Worm (Caenorhabditis elegans) whole organism, mixed stage, embryonic: ENCODE data around the gene fbxa-94.

ENCODE experiments used
- M03D4.4 ChIP-seq: sonication (generic microtip); optimal IDR thresholded peaks from 2 replicates; lab custom pipeline; 2017; ENCODE audit warnings: mild to moderate bottlenecking, missing genetic modification characterization, missing compliant biosample characterization
- bed-3 ChIP-seq: fragments of 200-800 bp; sonication (Bioruptor generic); optimal IDR thresholded peaks from 3 replicates; lab custom pipeline; 2018; ENCODE audit warnings: mild to moderate bottlenecking, missing genetic modification characterization, moderate library complexity, missing compliant biosample characterization
- blmp-1 ChIP-seq: fragments of 150-350 bp; optimal IDR thresholded peaks from 2 replicates; lab custom pipeline; 2014; ENCODE audit warnings: missing biosample characterization, missing genetic modification characterization
- ceh-39 ChIP-seq: fragments of 150-350 bp; optimal IDR thresholded peaks from 2 replicates; lab custom pipeline; 2014; ENCODE audit warnings: missing biosample characterization, missing genetic modification characterization
- ceh-43 ChIP-seq: fragments of 200-800 bp; sonication (Bioruptor generic); optimal IDR thresholded peaks from 2 replicates; lab custom pipeline; 2018; ENCODE audit warnings: mild to moderate bottlenecking, missing genetic modification characterization, moderate library complexity, missing compliant biosample characterization
- ceh-83 ChIP-seq: fragments of 200-800 bp; sonication (Bioruptor generic); optimal IDR thresholded peaks from 2 replicates; lab custom pipeline; 2018; ENCODE audit warnings: mild to moderate bottlenecking, missing genetic modification characterization, missing compliant biosample characterization
- ces-1 ChIP-seq: fragments of 150-350 bp; optimal IDR thresholded peaks from 2 replicates; lab custom pipeline; 2014; ENCODE audit warnings: missing biosample characterization, missing genetic modification reagents, missing genetic modification characterization
- cnd-1 ChIP-seq: fragments of 200-800 bp; sonication (Bioruptor generic); optimal IDR thresholded peaks from 2 replicates; lab custom pipeline; 2018; ENCODE audit warnings: mild to moderate bottlenecking, missing genetic modification characterization, missing compliant biosample characterization
- drap-1 ChIP-seq: fragments of 200-800 bp; sonication (Bioruptor generic); optimal IDR thresholded peaks from 3 replicates; lab custom pipeline; 2018; ENCODE audit warnings: mild to moderate bottlenecking, missing genetic modification characterization, missing compliant biosample characterization
- elt-1 ChIP-seq: sonication (generic microtip); optimal IDR thresholded peaks from 2 replicates; lab custom pipeline; 2017; ENCODE audit warnings: missing genetic modification characterization, mild to moderate bottlenecking, missing compliant biosample characterization, antibody characterized with exemption, moderate library complexity, borderline replicate concordance; ENCODE audit not compliant: insufficient read depth
- elt-3 ChIP-seq: fragments of 150-350 bp; optimal IDR thresholded peaks from 2 replicates; lab custom pipeline; 2014; ENCODE audit warnings: missing biosample characterization, missing genetic modification characterization
- flh-1 ChIP-seq: fragments of 200-800 bp; sonication (Bioruptor generic); optimal IDR thresholded peaks from 2 replicates; lab custom pipeline; 2018; ENCODE audit warnings: mild to moderate bottlenecking, missing genetic modification characterization, moderate library complexity, missing compliant biosample characterization
- ham-2 ChIP-seq: fragments of 200-800 bp; sonication (Bioruptor generic); optimal IDR thresholded peaks from 2 replicates; lab custom pipeline; 2018; ENCODE audit warnings: mild to moderate bottlenecking, missing genetic modification characterization, missing compliant biosample characterization
- hlh-1 ChIP-seq: fragments of 150-350 bp; optimal IDR thresholded peaks from 2 replicates; lab custom pipeline; 2014; ENCODE audit warnings: missing biosample characterization, missing genetic modification reagents, missing genetic modification characterization
- lin-13 ChIP-seq: fragments of 150-350 bp; optimal IDR thresholded peaks from 2 replicates; lab custom pipeline; 2014; ENCODE audit warnings: missing biosample characterization, missing genetic modification characterization
- lin-32 ChIP-seq: fragments of 200-800 bp; sonication (Bioruptor generic); optimal IDR thresholded peaks from 2 replicates; lab custom pipeline; 2018; ENCODE audit warnings: mild to moderate bottlenecking, missing genetic modification characterization, missing compliant biosample characterization
- lsy-2 ChIP-seq: fragments of 150-350 bp; optimal IDR thresholded peaks from 2 replicates; lab custom pipeline; 2014; ENCODE audit warnings: missing biosample characterization, missing genetic modification characterization
- mab-5 ChIP-seq: fragments of 150-350 bp; optimal IDR thresholded peaks from 2 replicates; lab custom pipeline; 2014; ENCODE audit warnings: missing biosample characterization, missing genetic modification characterization
- mep-1 ChIP-seq: fragments of 150-350 bp; optimal IDR thresholded peaks from 2 replicates; lab custom pipeline; 2017; ENCODE audit warnings: missing biosample characterization, missing genetic modification reagents, missing genetic modification characterization, inconsistent platforms
- mls-2 ChIP-seq: sonication (generic microtip); optimal IDR thresholded peaks from 2 replicates; lab custom pipeline; 2016; ENCODE audit warnings: mild to moderate bottlenecking, missing genetic modification characterization, moderate library complexity, missing compliant biosample characterization
- nhr-12 ChIP-seq: fragments of 150-350 bp; optimal IDR thresholded peaks from 2 replicates; lab custom pipeline; 2014; ENCODE audit warnings: missing biosample characterization, missing genetic modification characterization
- nhr-2 ChIP-seq: fragments of 150-350 bp; optimal IDR thresholded peaks from 2 replicates; lab custom pipeline; 2014; ENCODE audit warnings: missing biosample characterization, missing genetic modification characterization
- nhr-237 ChIP-seq: fragments of 150-350 bp; optimal IDR thresholded peaks from 2 replicates; lab custom pipeline; 2014; ENCODE audit warnings: missing biosample characterization, missing genetic modification characterization
- nhr-28 ChIP-seq: fragments of 150-350 bp; optimal IDR thresholded peaks from 2 replicates; lab custom pipeline; 2014; ENCODE audit warnings: missing biosample characterization, missing genetic modification characterization
- nhr-76 ChIP-seq: sonication (generic microtip); optimal IDR thresholded peaks from 2 replicates; lab custom pipeline; 2017; ENCODE audit warnings: missing biosample characterization, missing genetic modification characterization
- pha-4 ChIP-seq: fragments of 150-350 bp; optimal IDR thresholded peaks from 2 replicates; lab custom pipeline; 2018; ENCODE audit warnings: missing biosample characterization, missing genetic modification reagents, missing genetic modification characterization
- sem-2 ChIP-seq: fragments of 200-800 bp; sonication (Bioruptor generic); optimal IDR thresholded peaks from 2 replicates; lab custom pipeline; 2018; ENCODE audit warnings: mild to moderate bottlenecking, missing genetic modification characterization, missing compliant biosample characterization
- snpc-4 ChIP-seq: fragments of 150-350 bp; optimal IDR thresholded peaks from 2 replicates; lab custom pipeline; 2014; ENCODE audit warnings: missing biosample characterization, missing genetic modification characterization
- sptf-1 ChIP-seq: sonication (generic microtip); optimal IDR thresholded peaks from 2 replicates; lab custom pipeline; 2017; ENCODE audit warnings: mild to moderate bottlenecking, missing genetic modification characterization, moderate library complexity, missing compliant biosample characterization
- tbx-8 ChIP-seq: fragments of 200-800 bp; sonication (Bioruptor generic); optimal IDR thresholded peaks from 2 replicates; lab custom pipeline; 2018; ENCODE audit warnings: mild to moderate bottlenecking, missing genetic modification characterization, moderate library complexity, missing compliant biosample characterization
- unc-120 ChIP-seq: sonication (generic microtip); optimal IDR thresholded peaks from 2 replicates; lab custom pipeline; 2017; ENCODE audit warnings: missing genetic modification characterization, missing compliant biosample characterization; ENCODE audit not compliant: poor library complexity, severe bottlenecking
- unc-39 ChIP-seq: fragments of 150-350 bp; optimal IDR thresholded peaks from 2 replicates; lab custom pipeline; 2014; ENCODE audit warnings: missing biosample characterization, missing genetic modification characterization
- unc-62 ChIP-seq: fragments of 150-350 bp; optimal IDR thresholded peaks from 2 replicates; lab custom pipeline; 2014; ENCODE audit warnings: missing biosample characterization, missing genetic modification reagents, missing genetic modification characterization
- zip-8 ChIP-seq: fragments of 150-350 bp; optimal IDR thresholded peaks from 2 replicates; lab custom pipeline; 2014; ENCODE audit warnings: missing biosample characterization, missing genetic modification characterization
- ztf-11 ChIP-seq: fragments of 150-350 bp; optimal IDR thresholded peaks from 2 replicates; lab custom pipeline; 2014; ENCODE audit warnings: missing biosample characterization, missing genetic modification characterization

fbxa-94 gene

ce11 chrV:15610350-15610940, 37.7 kb downstream of the fbxa-94 start, which contains the start of the genes fbxa-153 and str-12:
Gene fbxa-153 (minus strand): TSS chrV:15610384.
Gene str-12 (plus strand): TSS chrV:15610890.
- no peak for TF ChIP-seq unc-39 (tag; lab: Kevin White, UChicago)
- no peak for TF ChIP-seq tbx-8 (GFP tag; lab: Kevin White, UChicago)
- peak; percentile 52 for TF ChIP-seq cnd-1
- no peak for TF ChIP-seq hlh-1
- TF ChIP-seq unc-120 (tag; lab: Kevin White, UChicago) = no peak
- no peak for TF ChIP-seq elt-1
- peak; percentile 45 for TF ChIP-seq pha-4 (tag; lab: Kevin White, UChicago)
- TF ChIP-seq M03D4.4 (tag; lab: Kevin White, UChicago) = peak; percentile 7
- peak; percentile 44 for TF ChIP-seq mls-2
- TF ChIP-seq snpc-4 (tag; lab: Kevin White, UChicago) = no peak
- TF ChIP-seq ceh-83 (GFP tag; lab: Kevin White, UChicago) = no peak
- no peak for TF ChIP-seq lsy-2
- TF ChIP-seq elt-3 (tag; lab: Kevin White, UChicago) = no peak
- no peak for TF ChIP-seq ztf-11 (tag; lab: Kevin White, UChicago)
- TF ChIP-seq unc-62 (GFP tag; lab: Kevin White, UChicago) = no peak
- TF ChIP-seq ceh-39 (tag; lab: Kevin White, UChicago) = peak; percentile 48
- TF ChIP-seq ces-1 (GFP tag; lab: Kevin White, UChicago) = peak; percentile 79
- TF ChIP-seq blmp-1 (tag; lab: Kevin White, UChicago) = no peak
- no peak for TF ChIP-seq sem-2 (GFP tag; lab: Kevin White, UChicago)
- no peak for TF ChIP-seq flh-1 (GFP tag; lab: Kevin White, UChicago)
- no peak for TF ChIP-seq nhr-12
- peak; percentile 20 for TF ChIP-seq zip-8 (tag; lab: Kevin White, UChicago)
- no peak for TF ChIP-seq sptf-1 (tag; lab: Kevin White, UChicago)
- no peak for TF ChIP-seq ceh-43
- no peak for TF ChIP-seq bed-3 (GFP tag; lab: Kevin White, UChicago)
- no peak for TF ChIP-seq lin-32 (GFP tag; lab: Kevin White, UChicago)
- no peak for TF ChIP-seq mab-5 (tag; lab: Kevin White, UChicago)
- peak; percentile 29 for TF ChIP-seq nhr-2
- TF ChIP-seq nhr-237 (tag; lab: Kevin White, UChicago) = no peak
- TF ChIP-seq lin-13 (tag; lab: Kevin White, UChicago) = no peak
- TF ChIP-seq ham-2 = peak; percentile 17
- peak; percentile 85 for TF ChIP-seq mep-1 (tag; lab: Kevin White, UChicago)
- no peak for TF ChIP-seq nhr-76 (tag; lab: Kevin White, UChicago)
- no peak for TF ChIP-seq nhr-28 (tag; lab: Kevin White, UChicago)
- TF ChIP-seq drap-1 (GFP tag; lab: Kevin White, UChicago) = peak; percentile 62

DNA sequence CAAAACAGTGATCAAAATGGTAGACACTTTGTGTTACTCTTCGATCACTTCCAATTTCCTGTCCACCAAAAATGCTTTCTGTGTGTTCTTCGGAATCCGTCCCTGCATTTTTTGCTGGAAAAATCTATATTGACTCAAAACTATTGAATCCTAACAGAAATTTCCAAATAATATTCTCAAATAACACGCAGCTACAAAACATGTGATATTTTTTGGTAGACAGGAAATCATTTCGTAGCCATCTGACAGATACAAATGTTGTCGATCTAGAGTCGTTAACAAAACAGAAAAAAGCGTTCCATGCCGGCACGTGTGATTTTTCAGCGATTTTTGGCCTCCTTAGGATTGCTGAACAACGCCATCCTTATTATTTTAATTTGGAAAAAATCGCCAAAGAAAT, 40.2 kb downstream of the fbxa-94 start, which contains the start of gene str-263:
Gene str-263 (plus strand): TSS at position 301 of the 400 bp plus-strand sequence.
- TF ChIP-seq ztf-11 (tag; lab: Kevin White, UChicago) (no peak), drap-1 (GFP tag; lab: Kevin White, UChicago) (no peak), lsy-2 (no peak), lin-13 (tag; lab: Kevin White, UChicago) (no peak), ham-2 (no peak)

DNA sequence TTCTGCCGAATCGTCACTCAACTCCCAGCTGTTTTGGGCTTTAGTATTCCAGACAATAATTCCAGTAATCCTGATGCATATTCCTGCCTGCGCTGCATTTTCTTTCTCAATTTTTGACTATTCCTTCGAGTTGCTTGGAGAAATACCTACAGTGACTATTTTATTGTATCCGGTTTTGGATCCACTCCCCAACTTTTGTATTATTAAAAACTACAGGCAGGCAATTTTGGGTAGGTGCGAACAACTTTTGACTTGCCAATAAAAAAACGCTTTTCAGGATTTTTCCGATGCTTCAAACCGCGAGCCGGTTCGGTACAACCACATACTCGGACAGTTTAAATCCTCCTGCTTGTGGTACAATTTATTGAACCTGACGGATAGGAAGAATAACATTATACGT, 41.8 kb downstream of the fbxa-94 start:
- TF ChIP-seq flh-1 (GFP tag; lab: Kevin White, UChicago) = no peak
- no peak for TF ChIP-seq elt-3 (tag; lab: Kevin White, UChicago)
- TF ChIP-seq ham-2 = no peak
- no peak for TF ChIP-seq unc-62 (GFP tag; lab: Kevin White, UChicago)
- TF ChIP-seq unc-120 (tag; lab: Kevin White, UChicago) = no peak
- TF ChIP-seq lsy-2 = no peak
- no peak for TF ChIP-seq blmp-1 (tag; lab: Kevin White, UChicago)
- no peak for TF ChIP-seq ces-1 (GFP tag; lab: Kevin White, UChicago)
- no peak for TF ChIP-seq ztf-11 (tag; lab: Kevin White, UChicago)
- TF ChIP-seq sptf-1 (tag; lab: Kevin White, UChicago) = no peak
- TF ChIP-seq hlh-1 = no peak
- TF ChIP-seq nhr-28 (tag; lab: Kevin White, UChicago) = no peak
- no peak for TF ChIP-seq drap-1 (GFP tag; lab: Kevin White, UChicago)
- no peak for TF ChIP-seq unc-39 (tag; lab: Kevin White, UChicago)
- no peak for TF ChIP-seq bed-3 (GFP tag; lab: Kevin White, UChicago)
- TF ChIP-seq zip-8 (tag; lab: Kevin White, UChicago) = no peak
- no peak for TF ChIP-seq snpc-4 (tag; lab: Kevin White, UChicago)
- no peak for TF ChIP-seq tbx-8 (GFP tag; lab: Kevin White, UChicago)
- no peak for TF ChIP-seq mab-5 (tag; lab: Kevin White, UChicago)
